Worm (Caenorhabditis elegans) whole organism, young adult: ENCODE data around the gene srab-17.

Experiments
- B0035.1 ChIP-seq: sonication (generic microtip); optimal IDR thresholded peaks from 2 replicates; lab custom pipeline; 2016; ENCODE audit warnings: missing genetic modification characterization, mild to moderate bottlenecking, missing compliant biosample characterization, missing genotype, missing genetic modification reagents
- hmg-20 ChIP-seq: fragments of 200-800 bp; sonication (Bioruptor generic); IDR thresholded peaks from 2 replicates; pipeline ENCODE4 v1.3.6; 2022; ENCODE audit warnings: missing genetic modification reagents, missing genetic modification characterization, missing compliant biosample characterization
- nfya-1 ChIP-seq: sonication (generic microtip); optimal IDR thresholded peaks from 2 replicates; lab custom pipeline; 2017; ENCODE audit warnings: antibody characterized with exemption, missing compliant biosample characterization, missing genetic modification characterization, borderline replicate concordance; ENCODE audit not compliant: insufficient read depth
- snpc-4 ChIP-seq, 5 experiments: fragments of 150-350 bp in 1 of 5; sonication (generic microtip) in 4 of 5; optimal IDR thresholded peaks; 2 replicates each; lab custom pipeline; 2014 to 2018; ENCODE audit warnings: missing genetic modification characterization in 5 of 5, missing biosample characterization in 3 of 5, antibody characterized with exemption in 2 of 5, mild to moderate bottlenecking in 2 of 5, missing compliant biosample characterization in 2 of 5, missing genotype in 2 of 5, moderate library complexity in 2 of 5, missing genetic modification reagents in 1 of 5

DNA sequence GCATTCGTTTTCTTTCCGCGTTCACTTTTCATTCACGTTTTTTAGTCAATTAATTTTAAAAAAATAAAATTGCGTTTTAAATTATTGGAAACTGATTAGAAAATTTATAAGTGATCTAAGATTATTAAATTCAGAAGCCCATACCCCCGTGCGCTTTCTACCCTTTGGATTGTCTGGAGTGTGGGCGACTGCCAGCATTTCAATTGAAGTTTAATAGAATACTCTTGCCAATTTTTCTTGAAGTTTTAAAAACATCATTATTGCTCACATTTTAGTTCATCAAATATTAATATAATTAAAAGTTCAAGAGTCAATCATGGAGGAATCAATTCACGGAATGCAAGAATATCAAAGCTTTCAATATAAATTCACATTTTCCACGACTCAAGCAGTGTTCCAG is 26.8 kb downstream of the srab-17 start, which contains the start of gene sru-36:
- TF ChIP-seq nfya-1, result no peak
- no peak for TF ChIP-seq hmg-20 (GFP tag; lab: Robert Waterston, UW)
- TF ChIP-seq B0035.1, result no peak
- no peak for TF ChIP-seq snpc-4 (GFP tag; optimal IDR thresholded peaks at IDR 0.05; lab: Kevin White, UChicago)
- TF ChIP-seq snpc-4 (tag; optimal IDR thresholded peaks at IDR 0.05; lab: Kevin White, UChicago), result no peak
